Worm (Caenorhabditis elegans): Measurements from ENCODE around the gene grl-30.

DNA sequence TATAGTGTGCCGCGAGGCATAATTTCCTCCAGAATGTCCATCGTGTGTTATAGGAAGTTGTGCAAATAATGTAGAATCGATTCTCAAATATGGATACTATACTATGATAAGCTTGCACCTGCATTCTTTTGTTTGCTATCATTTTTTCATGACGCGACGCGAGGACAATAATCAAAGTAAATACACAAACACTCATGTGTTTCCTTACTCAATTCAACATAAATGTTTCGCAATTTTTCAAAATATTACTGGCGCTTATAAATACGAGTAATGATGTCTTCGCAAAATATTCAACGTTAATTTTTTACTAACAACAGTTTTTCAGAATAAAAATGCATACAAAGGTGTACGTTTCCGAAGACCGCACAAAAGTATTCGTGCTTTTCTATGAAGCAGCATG lies 32.8 kb upstream of the grl-30 start, which contains the start of gene irg-1:
- no peak for TF ChIP-seq nhr-111 (GFP tag; optimal IDR thresholded peaks at IDR 0.05)
- no peak for TF ChIP-seq nhr-25 (tag; optimal IDR thresholded peaks at IDR 0.05; ENCODE audit: borderline replicate concordance, insufficient read depth)
- TF ChIP-seq ztf-11 (tag; optimal IDR thresholded peaks at IDR 0.05) = no peak
- no peak for TF ChIP-seq snpc-4 (tag; optimal IDR thresholded peaks at IDR 0.05)
- TF ChIP-seq hlh-30 (tag; optimal IDR thresholded peaks at IDR 0.05; ENCODE audit: insufficient read depth) = no peak
- no peak for TF ChIP-seq Y48G9A.11 (GFP tag; IDR thresholded peaks at IDR 0.05)
- TF ChIP-seq lsy-2 (tag; optimal IDR thresholded peaks at IDR 0.05) = no peak
- no peak for TF ChIP-seq aly-2 (tag; optimal IDR thresholded peaks at IDR 0.05)
- no peak for TF ChIP-seq hlh-11 (tag; optimal IDR thresholded peaks at IDR 0.05)
- no peak for TF ChIP-seq dve-1 (tag; optimal IDR thresholded peaks at IDR 0.05; ENCODE audit: insufficient read depth)
- TF ChIP-seq ctbp-1 (GFP tag; IDR thresholded peaks at IDR 0.05) = no peak
